Worm (Caenorhabditis elegans) whole organism, L3 larva: Measurements from ENCODE around the gene glb-12.

Experiments
- elt-3 ChIP-seq, 3 experiments: fragments of 150-350 bp in 1 of 3; sonication (generic microtip) in 2 of 3; optimal IDR thresholded peaks; 2 replicates in 2 of 3; 4 replicates in 1 of 3; lab custom pipeline; 2014 to 2017; ENCODE audit warnings: missing biosample characterization in 3 of 3, missing genetic modification characterization in 3 of 3
- nhr-11 ChIP-seq: fragments of 150-350 bp; optimal IDR thresholded peaks from 2 replicates; lab custom pipeline; 2014; ENCODE audit warnings: missing biosample characterization, missing genetic modification characterization
- nhr-76 ChIP-seq: fragments of 150-350 bp; sonication (generic microtip); optimal IDR thresholded peaks from 5 replicates; lab custom pipeline; 2014; ENCODE audit warnings: missing biosample characterization, missing genetic modification characterization

- TF ChIP-seq nhr-76 (tag; lab: Kevin White, UChicago) (no peak), elt-3 (tag; optimal IDR thresholded peaks at IDR 0.05; lab: Kevin White, UChicago) (no peak), nhr-11 (tag; lab: Kevin White, UChicago) (no peak)
Observed at ce11 chrII:10705347-10705996, 26.0 kb downstream of the glb-12 start.
